Fruit fly (Drosophila melanogaster): ENCODE measurements around the gene Cul3.

dm6 chr2L:15292139-15292538 is 20.3 kb upstream of the Cul3 start, which contains the start of gene CG15260:
- TF ChIP-seq Hr78 (GFP tag; optimal IDR thresholded peaks at IDR 0.05), result no peak
- no peak for TF ChIP-seq usp (GFP tag; optimal IDR thresholded peaks at IDR 0.05)
- no peak for TF ChIP-seq ey (GFP tag; optimal IDR thresholded peaks at IDR 0.05)
- no peak for TF ChIP-seq Myc (optimal IDR thresholded peaks at IDR 0.05)

Measured in whole organism, wandering third instar larva.